Fruit fly (Drosophila melanogaster) whole organism, prepupa: ENCODE measurements around the gene dbr.

Experiments used
- Blimp-1 ChIP-seq: fragments of 200-800 bp; sonication (Bioruptor generic); optimal IDR thresholded peaks from 3 replicates; lab custom pipeline; 2017; ENCODE audit warnings: missing biosample characterization, missing genetic modification characterization, mild to moderate bottlenecking, moderate library complexity, missing genetic modification reagents
- CG10631 ChIP-seq: fragments of 200-800 bp; sonication (Bioruptor generic); optimal IDR thresholded peaks from 2 replicates; lab custom pipeline; 2016; ENCODE audit warnings: missing biosample characterization, missing genetic modification characterization
- CG10669 ChIP-seq: fragments of 200-800 bp; sonication (Bioruptor generic); optimal IDR thresholded peaks from 3 replicates; lab custom pipeline; 2018; ENCODE audit warnings: missing biosample characterization, mild to moderate bottlenecking, missing genetic modification characterization, moderate library complexity
- CG11294 ChIP-seq: fragments of 200-800 bp; sonication (Bioruptor generic); IDR thresholded peaks from 2 replicates; pipeline ENCODE4 v1.3.6; 2022; ENCODE audit warnings: missing biosample characterization, missing genetic modification characterization
- CG15336 ChIP-seq: fragments of 200-800 bp; sonication (Bioruptor generic); IDR thresholded peaks from 2 replicates; pipeline ENCODE4 v1.3.6; 2022; ENCODE audit warnings: missing biosample characterization, missing genetic modification characterization
- CG1621 ChIP-seq: fragments of 200-800 bp; sonication (Bioruptor generic); optimal IDR thresholded peaks from 3 replicates; lab custom pipeline; 2018; ENCODE audit warnings: missing biosample characterization, mild to moderate bottlenecking, missing genetic modification characterization
- CG3032 ChIP-seq: fragments of 200-800 bp; optimal IDR thresholded peaks from 2 replicates; lab custom pipeline; 2019; ENCODE audit warnings: missing biosample characterization, mild to moderate bottlenecking, missing genetic modification characterization, moderate library complexity
- CG32006 ChIP-seq: fragments of 200-800 bp; sonication (Bioruptor generic); optimal IDR thresholded peaks from 3 replicates; lab custom pipeline; 2017; ENCODE audit warnings: missing biosample characterization, mild to moderate bottlenecking, missing genetic modification characterization
- CG4318 ChIP-seq: fragments of 200-800 bp; sonication (Bioruptor generic); optimal IDR thresholded peaks from 3 replicates; lab custom pipeline; 2017; ENCODE audit warnings: missing biosample characterization, mild to moderate bottlenecking, missing genetic modification characterization
- CG6163 ChIP-seq: fragments of 200-800 bp; sonication (Bioruptor generic); IDR thresholded peaks from 3 replicates; pipeline ENCODE4 v1.3.6; 2022; ENCODE audit warnings: missing biosample characterization, missing genetic modification characterization
- CG6808 ChIP-seq: fragments of 200-800 bp; sonication (Bioruptor generic); optimal IDR thresholded peaks from 3 replicates; lab custom pipeline; 2017; ENCODE audit warnings: missing biosample characterization, missing genetic modification characterization, mild to moderate bottlenecking, moderate library complexity, missing genetic modification reagents
- CG7368 ChIP-seq: fragments of 200-800 bp; sonication (Bioruptor generic); optimal IDR thresholded peaks from 3 replicates; lab custom pipeline; 2016; ENCODE audit warnings: missing biosample characterization, missing genetic modification characterization
- CG8119 ChIP-seq: fragments of 200-800 bp; sonication (Bioruptor generic); IDR thresholded peaks from 3 replicates; pipeline ENCODE4 v1.3.6; 2022; ENCODE audit warnings: missing biosample characterization, missing genetic modification characterization
- CG8632 ChIP-seq: fragments of 200-800 bp; sonication (Bioruptor generic); optimal IDR thresholded peaks from 3 replicates; lab custom pipeline; 2016; ENCODE audit warnings: missing biosample characterization, missing genetic modification characterization
- CG9139 ChIP-seq: fragments of 200-800 bp; sonication (Bioruptor generic); optimal IDR thresholded peaks from 3 replicates; lab custom pipeline; 2017; ENCODE audit warnings: missing biosample characterization, mild to moderate bottlenecking, missing genetic modification characterization
- Eip78C ChIP-seq: fragments of 200-800 bp; sonication (Bioruptor generic); peaks from one replicate; lab custom pipeline; 2016; ENCODE audit warnings: missing biosample characterization, missing genetic modification characterization
- Eip93F ChIP-seq: fragments of 200-800 bp; sonication (Bioruptor generic); optimal IDR thresholded peaks from 2 replicates; lab custom pipeline; 2016; ENCODE audit warnings: missing biosample characterization, mild to moderate bottlenecking, missing genetic modification characterization
- Ets96B ChIP-seq: fragments of 200-800 bp; optimal IDR thresholded peaks from 2 replicates; lab custom pipeline; 2019; ENCODE audit warnings: missing biosample characterization, mild to moderate bottlenecking, missing genetic modification characterization, moderate library complexity
- Hr38 ChIP-seq: sonication (Bioruptor generic); optimal IDR thresholded peaks from 2 replicates; lab custom pipeline; 2016; ENCODE audit warnings: missing biosample characterization, missing genetic modification characterization
- Hr4 ChIP-seq: fragments of 200-800 bp; sonication (Bioruptor generic); optimal IDR thresholded peaks from 3 replicates; lab custom pipeline; 2016; ENCODE audit warnings: missing biosample characterization, missing genetic modification characterization
- Sox102F ChIP-seq: fragments of 200-800 bp; sonication (Bioruptor generic); optimal IDR thresholded peaks from 2 replicates; lab custom pipeline; 2016; ENCODE audit warnings: missing biosample characterization, mild to moderate bottlenecking, missing genetic modification characterization
- Sox14 ChIP-seq: fragments of 200-800 bp; sonication (Bioruptor generic); optimal IDR thresholded peaks from 3 replicates; lab custom pipeline; 2016; ENCODE audit warnings: missing biosample characterization, missing genetic modification characterization
- Sox15 ChIP-seq: fragments of 200-800 bp; sonication (Bioruptor generic); optimal IDR thresholded peaks from 3 replicates; lab custom pipeline; 2016; ENCODE audit warnings: missing biosample characterization, missing genetic modification characterization
- achi ChIP-seq: fragments of 200-800 bp; sonication (Bioruptor generic); optimal IDR thresholded peaks from 3 replicates; lab custom pipeline; 2016; ENCODE audit warnings: missing biosample characterization, missing genetic modification characterization
- dac ChIP-seq: fragments of 200-800 bp; sonication (Bioruptor generic); optimal IDR thresholded peaks from 2 replicates; lab custom pipeline; 2017; ENCODE audit warnings: missing biosample characterization, mild to moderate bottlenecking, missing genetic modification characterization
- eg ChIP-seq: fragments of 200-800 bp; sonication (Bioruptor generic); IDR thresholded peaks from 3 replicates; pipeline ENCODE4 v1.3.6; 2022; ENCODE audit warnings: missing biosample characterization, missing genetic modification characterization
- esn ChIP-seq: fragments of 200-800 bp; sonication (Bioruptor generic); optimal IDR thresholded peaks from 2 replicates; lab custom pipeline; 2016; ENCODE audit warnings: missing biosample characterization, mild to moderate bottlenecking, missing genetic modification characterization, moderate library complexity
- fd59A ChIP-seq: fragments of 200-800 bp; sonication (Bioruptor generic); optimal IDR thresholded peaks from 2 replicates; lab custom pipeline; 2017; ENCODE audit warnings: missing biosample characterization, mild to moderate bottlenecking, missing genetic modification characterization, missing genetic modification reagents
- fkh ChIP-seq: fragments of 200-800 bp; sonication (Bioruptor generic); optimal IDR thresholded peaks from 3 replicates; lab custom pipeline; 2017; ENCODE audit warnings: missing biosample characterization, mild to moderate bottlenecking, missing genetic modification characterization, moderate library complexity
- lz ChIP-seq: fragments of 200-800 bp; sonication (Bioruptor generic); optimal IDR thresholded peaks from 3 replicates; lab custom pipeline; 2016; ENCODE audit warnings: missing biosample characterization, missing genetic modification characterization
- net ChIP-seq: fragments of 200-800 bp; sonication (Bioruptor generic); optimal IDR thresholded peaks from 3 replicates; lab custom pipeline; 2016; ENCODE audit warnings: missing biosample characterization, missing genetic modification characterization
- pdm3 ChIP-seq: fragments of 200-800 bp; sonication (Bioruptor generic); optimal IDR thresholded peaks from 3 replicates; lab custom pipeline; 2016; ENCODE audit warnings: missing biosample characterization, missing genetic modification characterization
- salr ChIP-seq, 2 experiments: fragments of 200-800 bp; sonication (Bioruptor generic); optimal IDR thresholded peaks; 3 replicates each; lab custom pipeline; 2016 to 2018; ENCODE audit warnings: missing biosample characterization in 2 of 2, missing genetic modification characterization in 2 of 2, mild to moderate bottlenecking in 1 of 2
- spab ChIP-seq: fragments of 200-800 bp; sonication (Bioruptor generic); optimal IDR thresholded peaks from 2 replicates; lab custom pipeline; 2017; ENCODE audit warnings: missing biosample characterization, mild to moderate bottlenecking, missing genetic modification characterization, missing genetic modification reagents
- svp ChIP-seq: fragments of 200-800 bp; sonication (Bioruptor generic); peaks from one replicate; lab custom pipeline; 2016; ENCODE audit warnings: missing biosample characterization, missing genetic modification characterization
- topi ChIP-seq: fragments of 200-800 bp; sonication (Bioruptor generic); optimal IDR thresholded peaks from 3 replicates; lab custom pipeline; 2016; ENCODE audit warnings: missing biosample characterization, missing genetic modification characterization
- vri ChIP-seq: fragments of 200-800 bp; sonication (Bioruptor generic); optimal IDR thresholded peaks from 3 replicates; lab custom pipeline; 2016; ENCODE audit warnings: missing biosample characterization, mild to moderate bottlenecking, missing genetic modification characterization

dbr gene

DNA sequence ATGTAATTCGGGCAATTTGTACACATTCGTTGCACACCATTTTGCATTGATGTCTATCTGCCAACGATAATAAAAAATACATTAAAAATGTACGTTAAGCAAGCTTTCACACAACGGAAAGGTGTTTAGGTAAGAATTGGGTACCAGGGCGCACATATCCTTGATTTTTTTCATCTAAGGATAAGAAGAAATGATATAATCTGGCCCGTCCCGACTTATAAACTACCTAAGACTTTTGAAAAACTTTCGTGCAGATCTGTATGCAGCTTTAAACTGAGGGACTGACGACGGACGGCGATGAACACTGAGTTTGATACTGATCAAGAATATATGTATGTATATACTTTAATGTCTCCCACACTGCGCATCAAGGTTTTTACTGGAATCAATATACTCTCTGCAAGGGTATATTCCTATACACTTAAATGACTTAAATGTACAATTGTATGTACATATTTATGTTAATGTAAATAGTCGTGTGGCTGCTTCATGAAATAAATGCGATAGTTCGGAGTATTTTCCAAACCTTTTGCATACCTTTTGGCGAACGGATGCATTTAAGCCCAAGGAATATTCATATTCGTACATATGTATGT, 830 bp upstream of the dbr start, which contains the start of gene Cda5:
TSS of gene Cda5 (minus strand) at position 51 of the 596 bp plus-strand sequence.
- TF ChIP-seq Ets96B (tag; lab: Kevin White, UChicago) (no peak), svp (GFP tag; lab: Kevin White, UChicago) (no peak), lz (GFP tag; lab: Kevin White, UChicago) (no peak), CG3032 (tag; lab: Kevin White, UChicago) (no peak), CG8632 (no peak), esn (GFP tag; lab: Kevin White, UChicago) (no peak), spab (GFP tag; lab: Kevin White, UChicago) (no peak), dac (GFP tag; lab: Kevin White, UChicago) (no peak), Eip78C (GFP tag; lab: Kevin White, UChicago) (peak; percentile 61), Hr38 (no peak), fd59A (GFP tag; lab: Kevin White, UChicago) (no peak), CG1621 (tag; lab: Kevin White, UChicago) (no peak), CG10631 (GFP tag; lab: Kevin White, UChicago) (no peak), achi (GFP tag; lab: Kevin White, UChicago) (no peak), vri (GFP tag; lab: Kevin White, UChicago) (no peak), CG7368 (GFP tag; lab: Kevin White, UChicago) (no peak), CG4318 (no peak), CG6808 (GFP tag; lab: Kevin White, UChicago) (no peak), salr (GFP tag; optimal IDR thresholded peaks at IDR 0.05; lab: Kevin White, UChicago) (no peak), CG8119 (GFP tag; lab: Robert Waterston, UW) (0 out of 3 replicates have a peak, but pooled peaks have one; percentile 13), Sox14 (GFP tag; lab: Kevin White, UChicago) (no peak), Hr4 (GFP tag; lab: Kevin White, UChicago) (peak; percentile 44), Blimp-1 (no peak), Sox15 (GFP tag; lab: Kevin White, UChicago) (no peak), CG10669 (GFP tag; lab: Kevin White, UChicago) (no peak), CG32006 (GFP tag; lab: Kevin White, UChicago) (peak; percentile 12), CG9139 (no peak), pdm3 (GFP tag; lab: Kevin White, UChicago) (peak; percentile 25), Sox102F (GFP tag; lab: Kevin White, UChicago) (no peak), topi (no peak), Eip93F (GFP tag; lab: Kevin White, UChicago) (no peak), CG15336 (GFP tag; lab: Robert Waterston, UW) (no peak), CG11294 (GFP tag; lab: Robert Waterston, UW) (no peak)
- TF ChIP-seq, all 60 proteins: peak for 5

DNA sequence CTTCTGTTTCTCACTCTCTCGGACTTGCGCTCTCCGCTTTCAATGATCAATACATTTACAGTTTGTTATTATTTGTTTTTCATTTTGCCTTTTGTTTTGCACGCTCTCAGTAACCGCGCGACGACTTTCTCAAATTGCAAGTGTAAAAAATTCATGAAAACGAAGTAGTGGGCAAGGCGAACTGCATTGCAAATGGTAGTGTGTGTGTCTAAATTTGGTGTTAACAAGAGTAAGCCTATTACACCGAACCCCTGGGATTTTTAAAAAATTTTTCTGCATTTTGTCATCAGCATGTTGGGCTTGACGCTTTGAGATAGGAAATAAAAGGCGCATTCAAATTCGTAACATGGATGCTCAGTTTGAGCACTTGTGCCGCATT, 986 bp downstream of the dbr start:
- TF ChIP-seq CG6808 (GFP tag; lab: Kevin White, UChicago): no peak
- peak; percentile 29; the same call in 1 of the 3 replicates for TF ChIP-seq CG6163 (GFP tag; lab: Robert Waterston, UW)
- TF ChIP-seq net (GFP tag; lab: Kevin White, UChicago): no peak
- 0 out of 3 replicates have a peak, but pooled peaks have one; percentile 13 for TF ChIP-seq eg (GFP tag; lab: Robert Waterston, UW)

DNA sequence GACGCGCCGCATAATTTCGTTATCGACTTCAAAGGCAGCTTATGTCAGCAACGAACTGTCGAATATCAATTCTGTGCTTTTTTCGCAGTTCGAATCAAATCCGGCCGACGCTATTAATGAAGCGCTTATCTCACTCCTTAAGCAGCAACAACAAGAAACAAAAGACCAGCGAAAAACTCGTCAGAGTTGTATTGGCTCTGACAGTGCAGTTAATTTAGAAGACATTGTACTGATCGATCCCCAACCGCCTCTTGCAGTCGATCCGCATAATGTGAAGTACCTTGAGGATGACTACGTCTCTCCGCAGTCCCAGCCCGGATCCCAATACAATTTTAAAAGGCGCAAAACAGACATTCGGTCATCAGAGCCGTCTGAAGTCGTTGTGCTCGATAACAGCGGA, 3.3 kb downstream of the dbr start:
- TF ChIP-seq CG1621 (tag; lab: Kevin White, UChicago): no peak
- peak; percentile 24 for TF ChIP-seq Sox14 (GFP tag; lab: Kevin White, UChicago)
- TF ChIP-seq CG9139: no peak
- TF ChIP-seq Ets96B (tag; lab: Kevin White, UChicago): no peak
- no peak for TF ChIP-seq fkh (GFP tag; lab: Kevin White, UChicago)
- peak; percentile 66 for TF ChIP-seq vri (GFP tag; lab: Kevin White, UChicago)
- TF ChIP-seq, all 60 proteins: peak for 2
